Fruit fly (Drosophila melanogaster) whole organism, prepupa: ENCODE data around the gene mdlc.

Source experiments
- CG10631 ChIP-seq: fragments of 200-800 bp; sonication (Bioruptor generic); optimal IDR thresholded peaks from 2 replicates; lab custom pipeline; 2016; ENCODE audit warnings: missing biosample characterization, missing genetic modification characterization
- CG8319 ChIP-seq: fragments of 200-800 bp; sonication (Bioruptor generic); optimal IDR thresholded peaks from 3 replicates; lab custom pipeline; 2016; ENCODE audit warnings: missing biosample characterization, missing genetic modification characterization
- CG8632 ChIP-seq: fragments of 200-800 bp; sonication (Bioruptor generic); optimal IDR thresholded peaks from 3 replicates; lab custom pipeline; 2016; ENCODE audit warnings: missing biosample characterization, missing genetic modification characterization
- fd59A ChIP-seq: fragments of 200-800 bp; sonication (Bioruptor generic); optimal IDR thresholded peaks from 2 replicates; lab custom pipeline; 2017; ENCODE audit warnings: missing biosample characterization, mild to moderate bottlenecking, missing genetic modification characterization, missing genetic modification reagents
- net ChIP-seq: fragments of 200-800 bp; sonication (Bioruptor generic); optimal IDR thresholded peaks from 3 replicates; lab custom pipeline; 2016; ENCODE audit warnings: missing biosample characterization, missing genetic modification characterization
- pdm3 ChIP-seq: fragments of 200-800 bp; sonication (Bioruptor generic); optimal IDR thresholded peaks from 3 replicates; lab custom pipeline; 2016; ENCODE audit warnings: missing biosample characterization, missing genetic modification characterization

DNA sequence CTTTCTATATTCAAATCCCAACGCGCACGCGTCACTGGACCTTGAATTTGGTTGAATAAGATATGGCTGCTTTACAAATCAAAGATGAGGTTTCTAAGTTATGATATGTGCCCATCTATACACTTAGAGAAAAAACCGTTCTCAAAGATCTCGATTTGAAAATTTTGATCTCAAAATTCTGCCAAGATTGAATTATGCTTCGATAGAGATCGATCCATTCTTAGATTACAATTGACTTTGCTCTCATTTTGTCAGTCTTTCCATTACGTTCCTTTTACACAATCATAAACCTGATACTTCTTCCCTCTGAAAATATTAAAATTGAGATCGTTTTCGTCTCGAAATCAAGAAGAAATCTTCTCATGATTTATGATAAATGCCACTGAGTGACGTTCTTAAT is 44.9 kb upstream of the mdlc start:
- no peak for TF ChIP-seq CG8632 (GFP tag; lab: Kevin White, UChicago)
- TF ChIP-seq net (GFP tag; lab: Kevin White, UChicago), result no peak
- TF ChIP-seq fd59A, result no peak
- TF ChIP-seq CG10631 (GFP tag; lab: Kevin White, UChicago), result no peak
- TF ChIP-seq CG8319 (GFP tag; lab: Kevin White, UChicago), result no peak
- TF ChIP-seq pdm3 (GFP tag; lab: Kevin White, UChicago), result no peak
